Worm (Caenorhabditis elegans) whole organism, L4 larva: ENCODE measurements around the gene Y54G2A.44.

Experiments
- D1046.2 ChIP-seq: fragments of 200-800 bp; sonication (Bioruptor generic); IDR thresholded peaks from 2 replicates; pipeline ENCODE4 v1.3.6; 2022; ENCODE audit warnings: missing genetic modification characterization, missing compliant biosample characterization
- F10B5.3 ChIP-seq: sonication (generic microtip); optimal IDR thresholded peaks from 2 replicates; lab custom pipeline; 2016; ENCODE audit warnings: mild to moderate bottlenecking, missing genetic modification characterization, missing compliant biosample characterization
- F49E8.2 ChIP-seq: sonication (generic microtip); optimal IDR thresholded peaks from 2 replicates; lab custom pipeline; 2016; ENCODE audit warnings: missing compliant biosample characterization, mild to moderate bottlenecking, missing genetic modification characterization, borderline replicate concordance
- R02D3.7 ChIP-seq: fragments of 150-350 bp; sonication (generic microtip); optimal IDR thresholded peaks from 3 replicates; lab custom pipeline; 2014; ENCODE audit warnings: missing biosample characterization, missing genetic modification characterization
- T26A8.4 ChIP-seq: fragments of 200-800 bp; sonication (Bioruptor generic); IDR thresholded peaks from 2 replicates; pipeline ENCODE4 v1.3.6; 2022; ENCODE audit warnings: missing genetic modification characterization, missing compliant biosample characterization
- Y105C5A.15 ChIP-seq: fragments of 200-800 bp; sonication (Bioruptor generic); IDR thresholded peaks from 2 replicates; pipeline ENCODE4 v1.3.6; 2022; ENCODE audit warnings: missing genetic modification characterization, missing compliant biosample characterization
- Y48G9A.11 ChIP-seq: fragments of 200-800 bp; sonication (Bioruptor generic); IDR thresholded peaks from 2 replicates; pipeline ENCODE4 v1.3.6; 2022; ENCODE audit warnings: missing genetic modification reagents, missing genetic modification characterization, missing compliant biosample characterization
- Y75B8A.6 ChIP-seq: fragments of 200-800 bp; sonication (Bioruptor generic); IDR thresholded peaks from 2 replicates; pipeline ENCODE4 v1.3.6; 2022; ENCODE audit warnings: missing genetic modification reagents, missing genetic modification characterization, missing compliant biosample characterization
- ZK337.2 ChIP-seq: fragments of 200-800 bp; sonication (Bioruptor generic); IDR thresholded peaks from 2 replicates; pipeline ENCODE4 v1.3.6; 2022; ENCODE audit warnings: missing genetic modification reagents, missing genetic modification characterization, missing compliant biosample characterization
- ceh-20 ChIP-seq: fragments of 200-800 bp; sonication (Bioruptor generic); IDR thresholded peaks from 2 replicates; pipeline ENCODE4 v1.3.6; 2022; ENCODE audit warnings: missing genetic modification reagents, missing genetic modification characterization, missing compliant biosample characterization
- ceh-32 ChIP-seq: sonication (generic microtip); optimal IDR thresholded peaks from 2 replicates; lab custom pipeline; 2016; ENCODE audit warnings: mild to moderate bottlenecking, missing genetic modification characterization, missing compliant biosample characterization; ENCODE audit not compliant: poor library complexity
- ceh-44 ChIP-seq: fragments of 200-800 bp; sonication (Bioruptor generic); IDR thresholded peaks from 2 replicates; pipeline ENCODE4 v1.3.6; 2022; ENCODE audit warnings: missing genetic modification reagents, missing genetic modification characterization, missing compliant biosample characterization
- cey-2 ChIP-seq: sonication (generic microtip); optimal IDR thresholded peaks from 3 replicates; lab custom pipeline; 2017; ENCODE audit warnings: missing genetic modification characterization, mild to moderate bottlenecking, missing compliant biosample characterization, antibody characterized with exemption, borderline replicate concordance; ENCODE audit not compliant: insufficient read depth
- daf-16 ChIP-seq, 3 experiments: sonication (generic microtip); optimal IDR thresholded peaks; 2 replicates each; lab custom pipeline; 2016 to 2017; ENCODE audit warnings: missing genetic modification characterization in 3 of 3, missing genetic modification reagents in 3 of 3, mild to moderate bottlenecking in 2 of 3, missing compliant biosample characterization in 2 of 3, missing biosample characterization in 1 of 3, moderate library complexity in 1 of 3
- daf-19 ChIP-seq: fragments of 200-800 bp; sonication (Bioruptor generic); conservative IDR thresholded peaks from 2 replicates; pipeline ENCODE4 v1.3.6; 2022; ENCODE audit warnings: missing genetic modification characterization, missing compliant biosample characterization
- dmd-6 ChIP-seq: fragments of 200-800 bp; sonication (Bioruptor generic); IDR thresholded peaks from 2 replicates; pipeline ENCODE4 v1.3.6; 2022; ENCODE audit warnings: missing genetic modification reagents, missing genetic modification characterization, missing compliant biosample characterization
- dpl-1 ChIP-seq: fragments of 150-350 bp; optimal IDR thresholded peaks from 2 replicates; lab custom pipeline; 2014; ENCODE audit warnings: missing biosample characterization, missing genetic modification reagents, missing genetic modification characterization
- dve-1 ChIP-seq: sonication (generic microtip); optimal IDR thresholded peaks from 2 replicates; lab custom pipeline; 2017; ENCODE audit warnings: antibody characterized with exemption, mild to moderate bottlenecking, missing genetic modification characterization, missing compliant biosample characterization; ENCODE audit not compliant: insufficient read depth
- hif-1 ChIP-seq, 2 experiments: sonication (generic microtip); optimal IDR thresholded peaks; 2 replicates each; lab custom pipeline; 2016 to 2017; ENCODE audit warnings: missing compliant biosample characterization in 2 of 2, missing genetic modification characterization in 2 of 2, missing genetic modification reagents in 2 of 2, missing genotype in 2 of 2, mild to moderate bottlenecking in 1 of 2
- hlh-11 ChIP-seq: fragments of 200-800 bp; sonication (Bioruptor generic); optimal IDR thresholded peaks from 2 replicates; lab custom pipeline; 2018; ENCODE audit warnings: mild to moderate bottlenecking, missing genetic modification characterization, missing compliant biosample characterization
- hlh-30 ChIP-seq: sonication (generic microtip); optimal IDR thresholded peaks from 2 replicates; lab custom pipeline; 2017; ENCODE audit warnings: antibody characterized with exemption, mild to moderate bottlenecking, missing genetic modification characterization, missing compliant biosample characterization; ENCODE audit not compliant: insufficient read depth
- hmg-1.1 ChIP-seq: fragments of 200-800 bp; sonication (Bioruptor generic); IDR thresholded peaks from 2 replicates; pipeline ENCODE4 v1.3.6; 2022; ENCODE audit warnings: missing genetic modification reagents, missing genetic modification characterization, missing compliant biosample characterization
- lin-29 ChIP-seq: fragments of 200-800 bp; sonication (Bioruptor generic); IDR thresholded peaks from 2 replicates; pipeline ENCODE4 v1.3.6; 2022; ENCODE audit warnings: missing genetic modification reagents, missing genetic modification characterization, missing compliant biosample characterization
- lsy-2 ChIP-seq, 2 experiments: fragments of 150-350 bp in 1 of 2; sonication (generic microtip) in 1 of 2; optimal IDR thresholded peaks; 2 replicates each; lab custom pipeline; 2014 to 2017; ENCODE audit warnings: missing biosample characterization in 2 of 2, missing genetic modification characterization in 2 of 2
- madf-9 ChIP-seq: fragments of 200-800 bp; sonication (Bioruptor generic); conservative IDR thresholded peaks from 2 replicates; pipeline ENCODE4 v1.3.6; 2022; ENCODE audit warnings: missing genetic modification reagents, missing genetic modification characterization, missing compliant biosample characterization
- mdt-29 ChIP-seq: fragments of 200-800 bp; sonication (Bioruptor generic); IDR thresholded peaks from 2 replicates; pipeline ENCODE4 v1.3.6; 2022; ENCODE audit warnings: missing genetic modification reagents, missing genetic modification characterization, missing compliant biosample characterization
- mep-1 ChIP-seq: fragments of 150-350 bp; sonication (generic microtip); optimal IDR thresholded peaks from 3 replicates; lab custom pipeline; 2014; ENCODE audit warnings: missing biosample characterization, missing genetic modification characterization
- mes-2 ChIP-seq: sonication (generic microtip); optimal IDR thresholded peaks from 2 replicates; lab custom pipeline; 2016; ENCODE audit warnings: missing genotype, mild to moderate bottlenecking, missing genetic modification characterization, missing compliant biosample characterization; ENCODE audit not compliant: poor library complexity, severe bottlenecking
- nhr-111 ChIP-seq: fragments of 200-800 bp; sonication (Bioruptor generic); optimal IDR thresholded peaks from 2 replicates; lab custom pipeline; 2018; ENCODE audit warnings: mild to moderate bottlenecking, missing genetic modification characterization, missing compliant biosample characterization
- nhr-237 ChIP-seq: sonication (generic microtip); optimal IDR thresholded peaks from 2 replicates; lab custom pipeline; 2017; ENCODE audit warnings: missing biosample characterization, missing genetic modification characterization
- nhr-28 ChIP-seq: fragments of 150-350 bp; optimal IDR thresholded peaks from 2 replicates; lab custom pipeline; 2014; ENCODE audit warnings: missing biosample characterization, missing genetic modification characterization
- nhr-6 ChIP-seq: fragments of 150-350 bp; optimal IDR thresholded peaks from 2 replicates; lab custom pipeline; 2014; ENCODE audit warnings: missing biosample characterization, missing genetic modification characterization
- rbr-2 ChIP-seq: sonication (generic microtip); optimal IDR thresholded peaks from 2 replicates; lab custom pipeline; 2016; ENCODE audit warnings: missing genotype, missing genetic modification characterization, missing compliant biosample characterization
- set-16 ChIP-seq: fragments of 200-800 bp; sonication (Bioruptor generic); IDR thresholded peaks from 2 replicates; pipeline ENCODE4 v1.3.6; 2022; ENCODE audit warnings: missing genetic modification reagents, missing genetic modification characterization, missing compliant biosample characterization
- skn-1 ChIP-seq: fragments of 150-350 bp; optimal IDR thresholded peaks from 2 replicates; lab custom pipeline; 2014; ENCODE audit warnings: missing biosample characterization, missing genetic modification characterization
- tag-97 ChIP-seq: fragments of 200-800 bp; sonication (Bioruptor generic); IDR thresholded peaks from 2 replicates; pipeline ENCODE4 v1.3.6; 2022; ENCODE audit warnings: missing genetic modification characterization, missing compliant biosample characterization
- unc-39 ChIP-seq: sonication (generic microtip); optimal IDR thresholded peaks from 2 replicates; lab custom pipeline; 2017; ENCODE audit warnings: missing biosample characterization, missing genetic modification characterization
- vab-7 ChIP-seq: fragments of 200-800 bp; sonication (Bioruptor generic); IDR thresholded peaks from 2 replicates; pipeline ENCODE4 v1.3.6; 2022; ENCODE audit warnings: missing genetic modification reagents, missing genetic modification characterization, missing compliant biosample characterization
- zfp-2 ChIP-seq: sonication (generic microtip); optimal IDR thresholded peaks from 2 replicates; lab custom pipeline; 2016; ENCODE audit warnings: mild to moderate bottlenecking, missing genetic modification characterization, missing compliant biosample characterization

Gene Y54G2A.44

ce11 chrIV:2782793-2783540, 18.7 kb upstream of the Y54G2A.44 start, which contains the start of gene Y54G2A.12:
TSS of gene Y54G2A.12 (minus strand) at chrIV:2782843.
- TF ChIP-seq skn-1 (tag; lab: Kevin White, UChicago) = no peak
- 0 out of 2 replicates have a peak, but pooled peaks have one; percentile 46 for TF ChIP-seq Y48G9A.11 (GFP tag; lab: Robert Waterston, UW)
- peak; percentile 61 for TF ChIP-seq F49E8.2 (tag; lab: Kevin White, UChicago)
- no peak for TF ChIP-seq daf-19
- TF ChIP-seq, all 104 proteins: peak for 2

- peak; percentile 58 for TF ChIP-seq dve-1
- no peak for TF ChIP-seq vab-7
- no peak for TF ChIP-seq Y105C5A.15 (GFP tag; lab: Robert Waterston, UW)
- TF ChIP-seq set-16 (GFP tag; lab: Robert Waterston, UW) = no peak
- TF ChIP-seq hmg-1.1 = peak; percentile 64
- no peak for TF ChIP-seq ceh-32
- TF ChIP-seq T26A8.4 (GFP tag; lab: Robert Waterston, UW) = 0 out of 2 replicates have a peak, but pooled peaks have one; percentile 43
- no peak for TF ChIP-seq Y75B8A.6 (GFP tag; lab: Robert Waterston, UW)
- no peak; the same call in 1 of the 2 replicates for TF ChIP-seq dmd-6 (GFP tag; lab: Robert Waterston, UW)
- TF ChIP-seq mdt-29 (GFP tag; lab: Robert Waterston, UW) = no peak
- TF ChIP-seq nhr-6 (tag; lab: Kevin White, UChicago) = peak; percentile 28
- no peak for TF ChIP-seq cey-2
- TF ChIP-seq daf-16 (GFP tag; optimal IDR thresholded peaks at IDR 0.05; lab: Kevin White, UChicago) = no peak
- TF ChIP-seq daf-16 (tag; optimal IDR thresholded peaks at IDR 0.05; lab: Kevin White, UChicago) = peak; percentile 71
- no peak for TF ChIP-seq lin-29
- TF ChIP-seq ZK337.2 (GFP tag; lab: Robert Waterston, UW) = no peak
- peak; percentile 40 for TF ChIP-seq mep-1
- TF ChIP-seq ceh-20 (GFP tag; lab: Robert Waterston, UW) = 0 out of 2 replicates have a peak, but pooled peaks have one; percentile 11
- no peak for TF ChIP-seq D1046.2
- no peak for TF ChIP-seq R02D3.7 (tag; lab: Kevin White, UChicago)
- peak; percentile 50 for TF ChIP-seq hlh-30 (tag; lab: Kevin White, UChicago)
- no peak for TF ChIP-seq tag-97
- TF ChIP-seq lsy-2 (tag; optimal IDR thresholded peaks at IDR 0.05; lab: Kevin White, UChicago) = peak in 1 of 2 experiments; percentile 49
- TF ChIP-seq nhr-28 (tag; lab: Kevin White, UChicago) = peak; percentile 31
- no peak for TF ChIP-seq ceh-44 (GFP tag; lab: Robert Waterston, UW)
- no peak for TF ChIP-seq unc-39
- no peak for TF ChIP-seq F10B5.3 (tag; lab: Kevin White, UChicago)
- no peak for TF ChIP-seq hif-1 (tag; optimal IDR thresholded peaks at IDR 0.05; lab: Kevin White, UChicago)
- no peak for TF ChIP-seq nhr-111 (GFP tag; lab: Kevin White, UChicago)
- TF ChIP-seq rbr-2 = peak; percentile 30
- TF ChIP-seq nhr-237 (tag; lab: Kevin White, UChicago) = no peak
- TF ChIP-seq madf-9 (GFP tag; lab: Robert Waterston, UW) = no peak
- TF ChIP-seq zfp-2 (tag; lab: Kevin White, UChicago) = no peak
- TF ChIP-seq mes-2 (tag; lab: Kevin White, UChicago) = peak; percentile 51
- peak; percentile 24 for TF ChIP-seq dpl-1 (GFP tag; lab: Kevin White, UChicago)
- peak; percentile 53 for TF ChIP-seq hlh-11 (tag; lab: Kevin White, UChicago)
- no peak for TF ChIP-seq Y48G9A.11 (GFP tag; lab: Robert Waterston, UW)
- TF ChIP-seq, all 104 proteins: peak for 14
These were observed 16.6 kb upstream of the Y54G2A.44 start for ce11 chrIV:2785057-2785456.
